Worm (Caenorhabditis elegans) whole organism, young adult: Measurements from ENCODE around the gene F07F6.7.

Source experiments
- F22D6.2 ChIP-seq: sonication (generic microtip); optimal IDR thresholded peaks from 2 replicates; lab custom pipeline; 2016; ENCODE audit warnings: mild to moderate bottlenecking, missing genetic modification characterization, missing compliant biosample characterization
- F39B2.1 ChIP-seq: fragments of 200-800 bp; sonication (Bioruptor generic); IDR thresholded peaks from 2 replicates; pipeline ENCODE4 v1.3.6; 2022; ENCODE audit warnings: missing genetic modification reagents, missing genetic modification characterization, missing compliant biosample characterization
- F57A8.1 ChIP-seq: fragments of 200-800 bp; sonication (Bioruptor generic); optimal IDR thresholded peaks from 2 replicates; lab custom pipeline; 2018; ENCODE audit warnings: mild to moderate bottlenecking, missing genetic modification characterization, moderate library complexity, missing compliant biosample characterization
- T07F8.4 ChIP-seq: sonication (generic microtip); optimal IDR thresholded peaks from 2 replicates; lab custom pipeline; 2016; ENCODE audit warnings: mild to moderate bottlenecking, missing genetic modification characterization, moderate library complexity, missing compliant biosample characterization
- Y67H2A.10 ChIP-seq: fragments of 200-800 bp; sonication (Bioruptor generic); conservative IDR thresholded peaks from 2 replicates; pipeline ENCODE4 v1.3.6; 2022; ENCODE audit warnings: missing genetic modification reagents, missing genetic modification characterization, missing compliant biosample characterization
- ama-1 ChIP-seq, 3 experiments: fragments of 150-350 bp in 1 of 3; sonication (generic microtip) in 2 of 3; optimal IDR thresholded peaks; 2 replicates each; lab custom pipeline; 2014 to 2018; ENCODE audit warnings: missing biosample characterization in 2 of 3, missing genetic modification characterization in 2 of 3, missing genetic modification reagents in 2 of 3
- bed-2 ChIP-seq: fragments of 200-800 bp; sonication (Bioruptor generic); IDR thresholded peaks from 2 replicates; pipeline ENCODE4 v1.3.6; 2022; ENCODE audit warnings: missing genetic modification reagents, missing genetic modification characterization, missing compliant biosample characterization
- efl-1 ChIP-seq: fragments of 150-350 bp; optimal IDR thresholded peaks from 2 replicates; lab custom pipeline; 2014; ENCODE audit warnings: missing biosample characterization, missing genetic modification reagents, missing genetic modification characterization
- ekl-4 ChIP-seq: fragments of 200-800 bp; sonication (Bioruptor generic); IDR thresholded peaks from 2 replicates; pipeline ENCODE4 v1.3.6; 2022; ENCODE audit warnings: missing genetic modification reagents, missing genetic modification characterization, missing compliant biosample characterization
- mel-28 ChIP-seq: sonication (generic microtip); optimal IDR thresholded peaks from 2 replicates; lab custom pipeline; 2016; ENCODE audit warnings: borderline replicate concordance, mild to moderate bottlenecking, missing genetic modification characterization, missing compliant biosample characterization
- pha-4 ChIP-seq: fragments of 150-350 bp; sonication (generic microtip); optimal IDR thresholded peaks from 2 replicates; lab custom pipeline; 2014; ENCODE audit warnings: missing biosample characterization, missing genetic modification reagents, missing genetic modification characterization
- rcor-1 ChIP-seq: fragments of 200-800 bp; sonication (Bioruptor generic); IDR thresholded peaks from 2 replicates; pipeline ENCODE4 v1.3.6; 2022; ENCODE audit warnings: missing genetic modification reagents, missing genetic modification characterization, missing compliant biosample characterization

ce11 chrII:5412467-5412866 is 11.2 kb downstream of the F07F6.7 start, which contains the start of the genes EEED8.13 and EEED8.18:
- TF ChIP-seq mel-28 (no peak), rcor-1 (GFP tag; lab: Robert Waterston, UW) (no peak), Y67H2A.10 (no peak), F57A8.1 (GFP tag; lab: Kevin White, UChicago) (no peak), ekl-4 (no peak), T07F8.4 (no peak), bed-2 (GFP tag; lab: Robert Waterston, UW) (no peak), efl-1 (GFP tag; lab: Kevin White, UChicago) (no peak), ama-1 (optimal IDR thresholded peaks at IDR 0.05; lab: Kevin White, UChicago) (no peak), ama-1 (GFP tag; optimal IDR thresholded peaks at IDR 0.05; lab: Kevin White, UChicago) (no peak), F39B2.1 (GFP tag; lab: Robert Waterston, UW) (no peak), F22D6.2 (no peak), pha-4 (tag; lab: Kevin White, UChicago) (no peak)
